ENCODE assay signal across 1 fruit fly cellular context in genomic region chrX:5025283-5025682, dm6.
TF ChIP-seq lines count a peak whose summit lies in the region.

No protein-coding gene starts in this region.

TF ChIP-seq in whole organism, prepupa, 60 proteins besides CTCF, POLR2A, EP300 and RAD21 (continued from another document):
- no peak for TF ChIP-seq CG16779 (tag; optimal IDR thresholded peaks at IDR 0.05; lab: Kevin White, UChicago)
- no peak for TF ChIP-seq Lpt (GFP tag; optimal IDR thresholded peaks at IDR 0.05; lab: Kevin White, UChicago)
- TF ChIP-seq spab (GFP tag; optimal IDR thresholded peaks at IDR 0.05; lab: Kevin White, UChicago), result no peak
- peak; percentile 43 for TF ChIP-seq pdm3 (GFP tag; optimal IDR thresholded peaks at IDR 0.05; lab: Kevin White, UChicago)
- TF ChIP-seq CG1621 (tag; optimal IDR thresholded peaks at IDR 0.05; lab: Kevin White, UChicago), result no peak
- no peak for TF ChIP-seq CG11762 (GFP tag; optimal IDR thresholded peaks at IDR 0.05; lab: Kevin White, UChicago; ENCODE audit: insufficient read depth)
- TF ChIP-seq CG3919 (GFP tag; optimal IDR thresholded peaks at IDR 0.05; lab: Kevin White, UChicago), result peak; percentile 29
- no peak for TF ChIP-seq fkh (GFP tag; optimal IDR thresholded peaks at IDR 0.05; lab: Kevin White, UChicago)
- TF ChIP-seq Sox15 (GFP tag; optimal IDR thresholded peaks at IDR 0.05; lab: Kevin White, UChicago), result no peak
- TF ChIP-seq CG6854 (GFP tag; optimal IDR thresholded peaks at IDR 0.05; lab: Kevin White, UChicago), result peak; percentile 21
- TF ChIP-seq CG15336 (GFP tag; IDR thresholded peaks at IDR 0.05; lab: Robert Waterston, UW), result no peak
- TF ChIP-seq CG11294 (GFP tag; IDR thresholded peaks at IDR 0.05; lab: Robert Waterston, UW), result no peak
- TF ChIP-seq Hr38 (GFP tag; optimal IDR thresholded peaks at IDR 0.05; lab: Kevin White, UChicago), result no peak
- TF ChIP-seq Gug (GFP tag; IDR thresholded peaks at IDR 0.05; lab: Robert Waterston, UW), result no peak
- TF ChIP-seq acj6 (GFP tag; optimal IDR thresholded peaks at IDR 0.05; lab: Kevin White, UChicago), result peak; percentile 48
- TF ChIP-seq CG7368 (GFP tag; optimal IDR thresholded peaks at IDR 0.05; lab: Kevin White, UChicago), result no peak
- peak; percentile 88 for TF ChIP-seq svp (GFP tag; lab: Kevin White, UChicago)
- peak; percentile 43 for TF ChIP-seq Sox14 (GFP tag; optimal IDR thresholded peaks at IDR 0.05; lab: Kevin White, UChicago)
- no peak for TF ChIP-seq dsx (GFP tag; optimal IDR thresholded peaks at IDR 0.05; lab: Kevin White, UChicago; ENCODE audit: poor library complexity, severe bottlenecking)
- TF ChIP-seq Ets21C (GFP tag; optimal IDR thresholded peaks at IDR 0.05; lab: Kevin White, UChicago), result peak; percentile 61
- TF ChIP-seq fd85E (GFP tag; optimal IDR thresholded peaks at IDR 0.05; lab: Kevin White, UChicago), result no peak
- peak; percentile 10 for TF ChIP-seq CG6808 (GFP tag; optimal IDR thresholded peaks at IDR 0.05; lab: Kevin White, UChicago)
- peak; percentile 38 for TF ChIP-seq CG10631 (GFP tag; optimal IDR thresholded peaks at IDR 0.05; lab: Kevin White, UChicago)
- TF ChIP-seq CG8119 (GFP tag; IDR thresholded peaks at IDR 0.05; lab: Robert Waterston, UW), result peak; percentile 21; the same call in 1 of the 3 replicates
- TF ChIP-seq Met (GFP tag; optimal IDR thresholded peaks at IDR 0.05; lab: Kevin White, UChicago), result peak; percentile 80
- peak; percentile 66 for TF ChIP-seq vri (GFP tag; optimal IDR thresholded peaks at IDR 0.05; lab: Kevin White, UChicago)
- TF ChIP-seq Sox102F (GFP tag; optimal IDR thresholded peaks at IDR 0.05; lab: Kevin White, UChicago), result peak; percentile 84
- no peak for TF ChIP-seq CG4318 (GFP tag; optimal IDR thresholded peaks at IDR 0.05; lab: Kevin White, UChicago)
- TF ChIP-seq achi (GFP tag; optimal IDR thresholded peaks at IDR 0.05; lab: Kevin White, UChicago), result peak; percentile 43
- peak; percentile 56 for TF ChIP-seq CG34406 (GFP tag; optimal IDR thresholded peaks at IDR 0.05; lab: Kevin White, UChicago)
- peak; percentile 46 for TF ChIP-seq OdsH (GFP tag; optimal IDR thresholded peaks at IDR 0.05; lab: Kevin White, UChicago)
